Worm (Caenorhabditis elegans): ENCODE measurements around the gene srh-60.

The srh-60 gene

ce11 chrII:3634765-3635164 lies 51.3 kb downstream of the srh-60 start:
- TF ChIP-seq pha-4 (tag; optimal IDR thresholded peaks at IDR 0.05) (no peak), unc-42 (tag; optimal IDR thresholded peaks at IDR 0.05) (no peak), sdc-2 (tag; optimal IDR thresholded peaks at IDR 0.05) (no peak), mec-3 (tag; optimal IDR thresholded peaks at IDR 0.05; ENCODE audit: borderline replicate concordance) (no peak), unc-86 (tag; optimal IDR thresholded peaks at IDR 0.05) (no peak), tbx-7 (tag; optimal IDR thresholded peaks at IDR 0.05) (no peak), rnt-1 (tag; optimal IDR thresholded peaks at IDR 0.05) (no peak), che-1 (tag; optimal IDR thresholded peaks at IDR 0.05) (no peak), eyg-1 (tag; optimal IDR thresholded peaks at IDR 0.05) (no peak), pat-9 (tag; optimal IDR thresholded peaks at IDR 0.05) (no peak), Y22D7AL.16 (tag; optimal IDR thresholded peaks at IDR 0.05) (no peak), ets-4 (tag; optimal IDR thresholded peaks at IDR 0.05) (no peak), npax-4 (tag; optimal IDR thresholded peaks at IDR 0.05) (no peak)
